Worm (Caenorhabditis elegans) whole organism, late embryonic: ENCODE measurements around the gene W09D10.5.

Experiments used
- C08G9.2 ChIP-seq: sonication (generic microtip); optimal IDR thresholded peaks from 2 replicates; lab custom pipeline; 2016; ENCODE audit warnings: mild to moderate bottlenecking, missing genetic modification characterization, moderate library complexity, missing compliant biosample characterization
- C38D4.7 ChIP-seq: fragments of 200-800 bp; sonication (Bioruptor generic); optimal IDR thresholded peaks from 2 replicates; lab custom pipeline; 2018; ENCODE audit warnings: mild to moderate bottlenecking, missing genetic modification characterization, moderate library complexity, missing compliant biosample characterization
- F13H6.1 ChIP-seq: sonication (generic microtip); optimal IDR thresholded peaks from 2 replicates; lab custom pipeline; 2016; ENCODE audit warnings: missing genetic modification characterization, missing compliant biosample characterization
- K02D7.2 ChIP-seq: sonication (generic microtip); optimal IDR thresholded peaks from 2 replicates; lab custom pipeline; 2017; ENCODE audit warnings: mild to moderate bottlenecking, missing genetic modification characterization, missing compliant biosample characterization
- K09A11.1 ChIP-seq: sonication (generic microtip); optimal IDR thresholded peaks from 2 replicates; lab custom pipeline; 2017; ENCODE audit warnings: antibody characterized with exemption, mild to moderate bottlenecking, missing genetic modification characterization, missing compliant biosample characterization; ENCODE audit not compliant: insufficient read depth
- Y22D7AL.16 ChIP-seq: sonication (generic microtip); optimal IDR thresholded peaks from 2 replicates; lab custom pipeline; 2016; ENCODE audit warnings: missing genetic modification characterization, missing compliant biosample characterization
- ahr-1 ChIP-seq: sonication (generic microtip); optimal IDR thresholded peaks from 2 replicates; lab custom pipeline; 2016; ENCODE audit warnings: missing genetic modification characterization, missing compliant biosample characterization
- ceh-14 ChIP-seq: sonication (generic microtip); optimal IDR thresholded peaks from 2 replicates; lab custom pipeline; 2016; ENCODE audit warnings: missing genotype, missing genetic modification characterization, missing compliant biosample characterization
- ceh-18 ChIP-seq: sonication (generic microtip); optimal IDR thresholded peaks from 2 replicates; lab custom pipeline; 2016; ENCODE audit warnings: missing genetic modification characterization, missing compliant biosample characterization
- ceh-19 ChIP-seq: fragments of 200-800 bp; sonication (Bioruptor generic); optimal IDR thresholded peaks from 2 replicates; lab custom pipeline; 2018; ENCODE audit warnings: mild to moderate bottlenecking, missing genetic modification characterization, missing compliant biosample characterization
- ceh-2 ChIP-seq: sonication (generic microtip); optimal IDR thresholded peaks from 2 replicates; lab custom pipeline; 2016; ENCODE audit warnings: missing genotype, missing genetic modification characterization, missing compliant biosample characterization
- ceh-22 ChIP-seq: sonication (generic microtip); optimal IDR thresholded peaks from 2 replicates; lab custom pipeline; 2017; ENCODE audit warnings: missing biosample characterization, missing genetic modification characterization
- ceh-24 ChIP-seq: sonication (generic microtip); optimal IDR thresholded peaks from 2 replicates; lab custom pipeline; 2016; ENCODE audit warnings: mild to moderate bottlenecking, missing genetic modification characterization, missing compliant biosample characterization
- ceh-31 ChIP-seq: sonication (generic microtip); optimal IDR thresholded peaks from 2 replicates; lab custom pipeline; 2016; ENCODE audit warnings: missing genetic modification characterization, missing compliant biosample characterization
- ceh-48 ChIP-seq: sonication (generic microtip); optimal IDR thresholded peaks from 2 replicates; lab custom pipeline; 2016; ENCODE audit warnings: missing genetic modification characterization, inconsistent platforms, missing compliant biosample characterization
- ceh-9 ChIP-seq: sonication (generic microtip); optimal IDR thresholded peaks from 2 replicates; lab custom pipeline; 2016; ENCODE audit warnings: mild to moderate bottlenecking, missing genetic modification characterization, inconsistent platforms, missing compliant biosample characterization
- che-1 ChIP-seq: sonication (generic microtip); optimal IDR thresholded peaks from 2 replicates; lab custom pipeline; 2016; ENCODE audit warnings: mild to moderate bottlenecking, missing genetic modification characterization, missing compliant biosample characterization
- dve-1 ChIP-seq: sonication (generic microtip); optimal IDR thresholded peaks from 2 replicates; lab custom pipeline; 2017; ENCODE audit warnings: antibody characterized with exemption, mild to moderate bottlenecking, missing genetic modification characterization, missing compliant biosample characterization
- elt-2 ChIP-seq: sonication (generic microtip); optimal IDR thresholded peaks from 2 replicates; lab custom pipeline; 2016; ENCODE audit warnings: missing genetic modification reagents, missing genetic modification characterization, missing compliant biosample characterization
- elt-4 ChIP-seq: sonication (generic microtip); optimal IDR thresholded peaks from 2 replicates; lab custom pipeline; 2016; ENCODE audit warnings: missing genetic modification characterization, missing compliant biosample characterization
- ets-4 ChIP-seq: sonication (generic microtip); optimal IDR thresholded peaks from 2 replicates; lab custom pipeline; 2016; ENCODE audit warnings: missing genetic modification characterization, missing compliant biosample characterization
- eyg-1 ChIP-seq: sonication (generic microtip); optimal IDR thresholded peaks from 2 replicates; lab custom pipeline; 2016; ENCODE audit warnings: missing genotype, missing genetic modification characterization, missing compliant biosample characterization
- fkh-10 ChIP-seq: fragments of 150-350 bp; optimal IDR thresholded peaks from 2 replicates; lab custom pipeline; 2014; ENCODE audit warnings: missing biosample characterization, missing genetic modification reagents, missing genetic modification characterization
- hlh-30 ChIP-seq: sonication (generic microtip); optimal IDR thresholded peaks from 2 replicates; lab custom pipeline; 2017; ENCODE audit warnings: antibody characterized with exemption, missing genetic modification characterization, missing compliant biosample characterization; ENCODE audit not compliant: insufficient read depth
- hlh-6 ChIP-seq: sonication (generic microtip); optimal IDR thresholded peaks from 2 replicates; lab custom pipeline; 2016; ENCODE audit warnings: missing genotype, missing genetic modification characterization, missing compliant biosample characterization
- hlh-8 ChIP-seq: sonication (generic microtip); optimal IDR thresholded peaks from 2 replicates; lab custom pipeline; 2016; ENCODE audit warnings: missing genotype, missing genetic modification characterization, missing compliant biosample characterization
- lim-6 ChIP-seq: sonication (generic microtip); optimal IDR thresholded peaks from 2 replicates; lab custom pipeline; 2016; ENCODE audit warnings: missing genetic modification characterization, missing compliant biosample characterization
- madf-2 ChIP-seq: sonication (generic microtip); optimal IDR thresholded peaks from 2 replicates; lab custom pipeline; 2017; ENCODE audit warnings: missing genetic modification characterization, missing compliant biosample characterization
- nfya-1 ChIP-seq: sonication (generic microtip); optimal IDR thresholded peaks from 2 replicates; lab custom pipeline; 2017; ENCODE audit warnings: missing genetic modification characterization, mild to moderate bottlenecking, missing compliant biosample characterization, antibody characterized with exemption, moderate library complexity
- nhr-11 ChIP-seq: fragments of 150-350 bp; optimal IDR thresholded peaks from 2 replicates; lab custom pipeline; 2014; ENCODE audit warnings: missing biosample characterization, missing genetic modification characterization
- npax-4 ChIP-seq: sonication (generic microtip); optimal IDR thresholded peaks from 2 replicates; lab custom pipeline; 2016; ENCODE audit warnings: missing genetic modification characterization, missing compliant biosample characterization
- odd-2 ChIP-seq: sonication (generic microtip); optimal IDR thresholded peaks from 2 replicates; lab custom pipeline; 2017; ENCODE audit warnings: antibody characterized with exemption, mild to moderate bottlenecking, missing genetic modification characterization, missing compliant biosample characterization
- pag-3 ChIP-seq: sonication (generic microtip); optimal IDR thresholded peaks from 2 replicates; lab custom pipeline; 2016; ENCODE audit warnings: missing compliant biosample characterization, missing genetic modification characterization, borderline replicate concordance
- pha-2 ChIP-seq: sonication (generic microtip); optimal IDR thresholded peaks from 2 replicates; lab custom pipeline; 2017; ENCODE audit warnings: mild to moderate bottlenecking, missing genetic modification characterization, missing compliant biosample characterization
- pros-1 ChIP-seq: fragments of 150-350 bp; optimal IDR thresholded peaks from 2 replicates; lab custom pipeline; 2014; ENCODE audit warnings: missing biosample characterization, missing genetic modification reagents, missing genetic modification characterization
- ref-2 ChIP-seq: sonication (generic microtip); optimal IDR thresholded peaks from 2 replicates; lab custom pipeline; 2016; ENCODE audit warnings: missing genetic modification characterization, missing compliant biosample characterization
- rnt-1 ChIP-seq: sonication (generic microtip); optimal IDR thresholded peaks from 2 replicates; lab custom pipeline; 2016; ENCODE audit warnings: missing genetic modification characterization, missing compliant biosample characterization
- sdc-2 ChIP-seq: sonication (generic microtip); optimal IDR thresholded peaks from 2 replicates; lab custom pipeline; 2016; ENCODE audit warnings: missing genotype, missing genetic modification characterization, missing compliant biosample characterization
- sox-2 ChIP-seq: fragments of 200-800 bp; sonication (Bioruptor generic); IDR thresholded peaks from 2 replicates; pipeline ENCODE4 v1.3.6; 2022; ENCODE audit warnings: missing genetic modification reagents, missing genetic modification characterization, missing compliant biosample characterization
- syd-9 ChIP-seq: sonication (generic microtip); optimal IDR thresholded peaks from 2 replicates; lab custom pipeline; 2016; ENCODE audit warnings: mild to moderate bottlenecking, missing genetic modification characterization, moderate library complexity, missing compliant biosample characterization
- tbx-7 ChIP-seq: sonication (generic microtip); optimal IDR thresholded peaks from 2 replicates; lab custom pipeline; 2016; ENCODE audit warnings: missing genotype, missing genetic modification characterization, missing compliant biosample characterization
- ttx-3 ChIP-seq: sonication (generic microtip); optimal IDR thresholded peaks from 2 replicates; lab custom pipeline; 2016; ENCODE audit warnings: missing genetic modification reagents, missing genetic modification characterization, missing compliant biosample characterization
- unc-3 ChIP-seq, 2 experiments: fragments of 200-800 bp in 1 of 2; sonication (Bioruptor generic) in 1 of 2; sonication (generic microtip) in 1 of 2; conservative IDR thresholded peaks in 1 of 2; optimal IDR thresholded peaks in 1 of 2; 2 replicates each; pipeline versions ENCODE4 v1.3.6 to Lab custom; 2016 to 2022; ENCODE audit warnings: missing compliant biosample characterization in 2 of 2, missing genetic modification characterization in 2 of 2, missing genetic modification reagents in 1 of 2
- unc-42 ChIP-seq: sonication (generic microtip); optimal IDR thresholded peaks from 2 replicates; lab custom pipeline; 2016; ENCODE audit warnings: missing genotype, missing genetic modification characterization, missing compliant biosample characterization
- unc-86 ChIP-seq: sonication (generic microtip); optimal IDR thresholded peaks from 2 replicates; lab custom pipeline; 2016; ENCODE audit warnings: missing genetic modification characterization, missing compliant biosample characterization
- zip-5 ChIP-seq: sonication (generic microtip); optimal IDR thresholded peaks from 2 replicates; lab custom pipeline; 2016; ENCODE audit warnings: missing genetic modification characterization, missing compliant biosample characterization
- ztf-16 ChIP-seq: sonication (generic microtip); optimal IDR thresholded peaks from 2 replicates; lab custom pipeline; 2017; ENCODE audit warnings: missing genetic modification characterization, missing compliant biosample characterization

The W09D10.5 gene

DNA sequence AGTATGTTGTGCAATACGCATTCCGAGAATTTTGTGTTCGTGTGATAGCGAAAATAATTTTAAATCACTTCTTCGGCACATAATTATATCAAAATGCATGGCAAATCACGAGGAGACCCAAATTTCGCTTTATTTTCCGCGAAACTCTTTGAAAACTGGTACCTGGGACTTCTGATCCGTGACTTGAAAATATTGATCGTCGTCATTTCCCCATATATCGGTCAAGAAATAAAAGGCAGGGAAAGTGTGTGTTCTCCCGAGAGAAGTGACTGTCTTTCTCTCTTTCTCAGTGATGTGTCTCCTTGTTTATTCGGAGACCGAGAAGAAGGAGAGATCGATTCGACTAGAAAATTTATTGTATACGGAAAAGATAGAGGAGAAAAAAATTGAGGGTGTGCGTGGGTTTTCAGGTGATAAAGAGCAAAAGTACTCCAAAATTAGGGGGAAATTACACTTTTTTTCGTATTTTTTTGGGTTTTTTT lies at the start of gene W09D10.5:
Gene W09D10.5 (minus strand): TSS at position 345 of the 482 bp plus-strand sequence.
- TF ChIP-seq madf-2 (tag; lab: Kevin White, UChicago) (no peak), ceh-14 (tag; lab: Kevin White, UChicago) (no peak), nhr-11 (tag; lab: Kevin White, UChicago) (no peak), ceh-9 (no peak), unc-3 (GFP tag; conservative IDR thresholded peaks at IDR 0.05; lab: Robert Waterston, UW) (no peak), unc-3 (tag; optimal IDR thresholded peaks at IDR 0.05; lab: Kevin White, UChicago) (no peak), C08G9.2 (tag; lab: Kevin White, UChicago) (no peak), ceh-24 (tag; lab: Kevin White, UChicago) (no peak), pha-2 (tag; lab: Kevin White, UChicago) (no peak), ceh-2 (tag; lab: Kevin White, UChicago) (no peak), unc-42 (tag; lab: Kevin White, UChicago) (no peak), elt-2 (no peak), dve-1 (no peak), hlh-8 (no peak), pag-3 (tag; lab: Kevin White, UChicago) (no peak), ceh-19 (GFP tag; lab: Kevin White, UChicago) (no peak), ceh-22 (tag; lab: Kevin White, UChicago) (no peak), npax-4 (tag; lab: Kevin White, UChicago) (no peak), ceh-18 (tag; lab: Kevin White, UChicago) (no peak), nfya-1 (tag; lab: Kevin White, UChicago) (no peak)

DNA sequence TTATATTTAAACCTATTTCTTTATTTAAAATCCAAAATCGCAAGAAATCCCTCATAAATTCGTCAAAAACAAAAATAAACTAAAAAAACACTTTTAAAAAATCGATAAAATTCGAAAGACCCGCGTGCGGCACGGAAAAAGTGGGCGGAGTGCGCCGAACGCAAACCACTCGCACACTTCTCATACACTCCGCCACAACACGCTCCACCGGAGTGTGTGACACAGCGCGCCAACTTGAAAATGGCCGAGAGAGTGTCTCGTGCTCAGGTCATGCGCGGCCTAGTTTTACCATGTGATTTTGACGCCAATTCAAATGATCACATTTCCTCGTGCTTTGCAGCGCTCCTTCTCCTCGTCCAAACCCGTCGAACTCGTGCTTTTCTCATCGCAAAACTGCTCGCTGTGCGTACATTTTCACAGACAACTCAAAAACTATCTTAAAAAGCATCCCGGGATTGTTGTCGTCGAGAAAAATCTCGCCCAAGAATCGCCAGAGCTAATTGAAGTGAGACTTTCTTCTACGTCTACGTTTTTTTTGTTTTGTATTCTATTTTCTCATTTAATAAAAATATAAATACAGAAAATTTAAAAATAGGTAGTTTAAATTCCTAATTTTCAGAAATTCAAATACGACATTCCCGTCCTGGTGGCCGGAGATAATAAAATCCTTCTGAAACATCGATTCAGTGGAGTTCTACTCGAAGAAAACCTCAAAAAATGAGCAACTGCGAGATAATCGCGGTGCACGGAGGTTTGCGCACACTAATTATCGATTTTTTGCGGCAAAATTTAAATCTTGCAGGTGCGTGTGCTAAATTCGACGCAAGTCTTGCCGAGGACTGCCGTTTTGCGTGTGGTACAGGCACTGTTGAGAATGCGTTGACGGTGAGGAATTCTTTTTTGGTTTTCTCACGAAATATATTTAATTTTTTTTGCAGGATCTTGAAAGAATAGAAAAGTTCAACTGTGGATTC lies 48.0 kb upstream of the W09D10.5 start, which contains the start of gene tasp-1:
Gene tasp-1 (plus strand): TSS at position 258 of the 974 bp plus-strand sequence.
- TF ChIP-seq ceh-24 (tag; lab: Kevin White, UChicago), result peak; percentile 84
- peak; percentile 98 for TF ChIP-seq lim-6 (tag; lab: Kevin White, UChicago)
- TF ChIP-seq Y22D7AL.16 (tag; lab: Kevin White, UChicago), result peak; percentile 92
- peak; percentile 26 for TF ChIP-seq elt-4 (tag; lab: Kevin White, UChicago)
- TF ChIP-seq ceh-48 (tag; lab: Kevin White, UChicago), result peak; percentile 100
- peak; percentile 80 for TF ChIP-seq C38D4.7 (GFP tag; lab: Kevin White, UChicago)
- peak; percentile 97 for TF ChIP-seq ahr-1
- TF ChIP-seq tbx-7, result peak; percentile 91
- peak; percentile 98 for TF ChIP-seq hlh-8
- peak; percentile 99 for TF ChIP-seq ceh-14 (tag; lab: Kevin White, UChicago)
- peak; percentile 100 for TF ChIP-seq ceh-31 (tag; lab: Kevin White, UChicago)
- peak; percentile 97 for TF ChIP-seq ceh-22 (tag; lab: Kevin White, UChicago)
- TF ChIP-seq K09A11.1 (tag; lab: Kevin White, UChicago), result peak; percentile 95
- peak; percentile 99 for TF ChIP-seq unc-86 (tag; lab: Kevin White, UChicago)
- peak; percentile 94 for TF ChIP-seq fkh-10 (GFP tag; lab: Kevin White, UChicago)
- peak; percentile 29 for TF ChIP-seq odd-2 (tag; lab: Kevin White, UChicago)
- peak; percentile 83 for TF ChIP-seq che-1 (tag; lab: Kevin White, UChicago)
- TF ChIP-seq syd-9 (tag; lab: Kevin White, UChicago), result peak; percentile 97
- peak; percentile 89 for TF ChIP-seq ttx-3 (tag; lab: Kevin White, UChicago)
- peak; percentile 94 for TF ChIP-seq eyg-1
- TF ChIP-seq hlh-30, result peak; percentile 100
- peak; percentile 90 for TF ChIP-seq zip-5 (tag; lab: Kevin White, UChicago)
- peak; percentile 98 for TF ChIP-seq F13H6.1 (tag; lab: Kevin White, UChicago)
- peak; percentile 92 for TF ChIP-seq hlh-6 (tag; lab: Kevin White, UChicago)
- peak; percentile 100 for TF ChIP-seq pros-1
- peak; percentile 100 for TF ChIP-seq ref-2
- peak; percentile 89 for TF ChIP-seq nhr-11 (tag; lab: Kevin White, UChicago)
- peak; percentile 99 for TF ChIP-seq ets-4 (tag; lab: Kevin White, UChicago)
- peak; percentile 100 for TF ChIP-seq ztf-16 (tag; lab: Kevin White, UChicago)
- TF ChIP-seq K02D7.2 (tag; lab: Kevin White, UChicago), result peak; percentile 92
- TF ChIP-seq rnt-1 (tag; lab: Kevin White, UChicago), result peak; percentile 100
- peak; percentile 99 for TF ChIP-seq elt-2
- peak; percentile 90 for TF ChIP-seq sdc-2 (tag; lab: Kevin White, UChicago)
- TF ChIP-seq sox-2 (GFP tag; lab: Robert Waterston, UW), result peak; percentile 93
- TF ChIP-seq ceh-19 (GFP tag; lab: Kevin White, UChicago), result peak; percentile 96
